Fruit fly (Drosophila melanogaster): ENCODE data around the gene mkg-p.

The mkg-p gene

dm6 chr3L:8405123-8405522 lies at the start of gene mkg-p, which contains the start of the genes Tpt and CG13667 (continued):
- TF ChIP-seq knrl (GFP tag; IDR thresholded peaks at IDR 0.05; ENCODE audit: partially characterized antibody) = peak; percentile 83
- peak; percentile 34 for TF ChIP-seq zfh2 (GFP tag; optimal IDR thresholded peaks at IDR 0.05)
- TF ChIP-seq Ptx1 (GFP tag; IDR thresholded peaks at IDR 0.05) = no peak
- TF ChIP-seq CG2202 (tag; optimal IDR thresholded peaks at IDR 0.05) = no peak
- TF ChIP-seq MTF-1 (GFP tag; optimal IDR thresholded peaks at IDR 0.05; ENCODE audit: borderline replicate concordance) = no peak
- no peak for TF ChIP-seq fd3F (GFP tag; optimal IDR thresholded peaks at IDR 0.05)
- TF ChIP-seq mld (GFP tag; IDR thresholded peaks at IDR 0.05; ENCODE audit: partially characterized antibody) = peak; percentile 82; the same call in 2 of the 3 replicates
- TF ChIP-seq CG17359 (tag; optimal IDR thresholded peaks at IDR 0.05) = no peak
- peak; percentile 81 for TF ChIP-seq hbn (GFP tag; IDR thresholded peaks at IDR 0.05; ENCODE audit: partially characterized antibody)
- TF ChIP-seq phol (tag; optimal IDR thresholded peaks at IDR 0.05) = peak; percentile 47
- TF ChIP-seq CG14050 (GFP tag; IDR thresholded peaks at IDR 0.05) = no peak
- peak; percentile 84 for TF ChIP-seq Bgb (GFP tag; IDR thresholded peaks at IDR 0.05; ENCODE audit: partially characterized antibody)
- TF ChIP-seq Dp (GFP tag; optimal IDR thresholded peaks at IDR 0.05) = peak; percentile 52
- no peak for TF ChIP-seq scrt (GFP tag; optimal IDR thresholded peaks at IDR 0.05)
- TF ChIP-seq CG14710 (tag; optimal IDR thresholded peaks at IDR 0.05) = peak; percentile 70
- no peak for TF ChIP-seq CG4404 (GFP tag; IDR thresholded peaks at IDR 0.05)
- no peak for TF ChIP-seq CG10959 (GFP tag; IDR thresholded peaks at IDR 0.05)
- TF ChIP-seq Poxn (GFP tag; IDR thresholded peaks at IDR 0.05) = no peak
- TF ChIP-seq CG1602 (GFP tag; optimal IDR thresholded peaks at IDR 0.05) = no peak
- TF ChIP-seq chm (GFP tag; IDR thresholded peaks at IDR 0.05) = no peak
- no peak for TF ChIP-seq tin (GFP tag; optimal IDR thresholded peaks at IDR 0.05)
- TF ChIP-seq Abd-B (GFP tag; optimal IDR thresholded peaks at IDR 0.05) = peak; percentile 26
- TF ChIP-seq kah (GFP tag; optimal IDR thresholded peaks at IDR 0.05) = no peak
- TF ChIP-seq pzg (GFP tag; optimal IDR thresholded peaks at IDR 0.05) = peak; percentile 97
- peak; percentile 72 for TF ChIP-seq Sin3A (optimal IDR thresholded peaks at IDR 0.05)
- TF ChIP-seq zen2 (GFP tag; IDR thresholded peaks at IDR 0.05; ENCODE audit: partially characterized antibody) = peak; percentile 35; the same call in 1 of the 3 replicates
- no peak for TF ChIP-seq CG1832 (GFP tag; optimal IDR thresholded peaks at IDR 0.05)
- peak; percentile 68 for TF ChIP-seq CG10267 (tag; optimal IDR thresholded peaks at IDR 0.05)
- no peak for TF ChIP-seq Dfd (GFP tag; optimal IDR thresholded peaks at IDR 0.05)
- no peak for TF ChIP-seq CG7928 (GFP tag; optimal IDR thresholded peaks at IDR 0.05)
- TF ChIP-seq dmrt11E (tag; optimal IDR thresholded peaks at IDR 0.05) = no peak
- TF ChIP-seq CG4707 (GFP tag; optimal IDR thresholded peaks at IDR 0.05) = no peak
- TF ChIP-seq CG4730 (GFP tag; IDR thresholded peaks at IDR 0.05) = no peak
- TF ChIP-seq salm (tag; optimal IDR thresholded peaks at IDR 0.05) = no peak
- no peak for TF ChIP-seq Hr3 (GFP tag; optimal IDR thresholded peaks at IDR 0.05)
- no peak for TF ChIP-seq Hr78 (GFP tag; optimal IDR thresholded peaks at IDR 0.05)
- TF ChIP-seq CG12744 (GFP tag; optimal IDR thresholded peaks at IDR 0.05) = peak; percentile 14
- TF ChIP-seq CG30403 (GFP tag; optimal IDR thresholded peaks at IDR 0.05) = no peak
- no peak for TF ChIP-seq CG11093 (GFP tag; IDR thresholded peaks at IDR 0.05)
- TF ChIP-seq zen (tag; optimal IDR thresholded peaks at IDR 0.05) = peak; percentile 43
- TF ChIP-seq bsh (GFP tag; optimal IDR thresholded peaks at IDR 0.05) = no peak
- no peak for TF ChIP-seq CG6272 (GFP tag; IDR thresholded peaks at IDR 0.05)
- TF ChIP-seq crol (GFP tag; IDR thresholded peaks at IDR 0.05) = no peak
- TF ChIP-seq pb (GFP tag; optimal IDR thresholded peaks at IDR 0.05) = no peak
- TF ChIP-seq Dip2 (GFP tag; IDR thresholded peaks at IDR 0.05) = no peak
- no peak for TF ChIP-seq oc (tag; optimal IDR thresholded peaks at IDR 0.05)
- TF ChIP-seq CG17829 (tag; optimal IDR thresholded peaks at IDR 0.05) = peak; percentile 42
- peak; percentile 76 for TF ChIP-seq Med (GFP tag)
- TF ChIP-seq CG11723 (GFP tag; optimal IDR thresholded peaks at IDR 0.05) = no peak
- TF ChIP-seq Hey (tag; optimal IDR thresholded peaks at IDR 0.05) = no peak
- TF ChIP-seq trem (tag; optimal IDR thresholded peaks at IDR 0.05) = peak; percentile 68

All from whole organism, embryonic.